Worm (Caenorhabditis elegans) whole organism, L2 larva: ENCODE measurements around the gene clec-7.

Experiments used
- F13H6.1 ChIP-seq: sonication (generic microtip); optimal IDR thresholded peaks from 2 replicates; lab custom pipeline; 2016; ENCODE audit warnings: missing genetic modification characterization, missing compliant biosample characterization
- R02D3.7 ChIP-seq: fragments of 150-350 bp; optimal IDR thresholded peaks from 2 replicates; lab custom pipeline; 2014; ENCODE audit warnings: missing biosample characterization, missing genetic modification characterization
- ama-1 ChIP-seq: fragments of 150-350 bp; optimal IDR thresholded peaks from 2 replicates; lab custom pipeline; 2018; ENCODE audit warnings: inconsistent platforms
- lin-11 ChIP-seq: fragments of 150-350 bp; sonication (generic microtip); optimal IDR thresholded peaks from 2 replicates; lab custom pipeline; 2014; ENCODE audit warnings: missing biosample characterization, missing genetic modification characterization, inconsistent platforms, mixed read lengths
- nhr-10 ChIP-seq: sonication (generic microtip); optimal IDR thresholded peaks from 2 replicates; lab custom pipeline; 2017; ENCODE audit warnings: missing biosample characterization, missing genetic modification characterization
- nhr-6 ChIP-seq: fragments of 150-350 bp; optimal IDR thresholded peaks from 2 replicates; lab custom pipeline; 2014; ENCODE audit warnings: missing biosample characterization, missing genetic modification characterization

DNA sequence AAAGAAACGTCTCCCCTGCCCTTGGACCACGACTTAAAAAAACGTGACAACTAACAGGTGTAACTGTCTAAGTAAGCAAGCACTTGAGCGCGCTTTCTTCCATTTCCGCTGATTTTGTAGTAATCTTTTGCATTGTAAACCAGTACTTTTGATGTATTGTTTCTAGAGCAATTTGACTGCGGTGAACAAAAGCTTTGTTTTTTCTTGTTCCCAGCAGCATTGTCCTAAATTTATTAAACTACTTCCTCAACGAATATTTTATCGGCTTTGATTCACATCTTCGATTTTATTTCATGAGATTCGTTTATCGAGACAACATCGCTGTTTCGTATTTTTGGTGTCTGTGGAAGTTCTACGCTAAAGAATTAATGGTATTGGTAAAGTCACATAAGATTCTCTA lies 39.5 kb upstream of the clec-7 start, which contains the start of gene C13A2.1:
- TF ChIP-seq R02D3.7 (tag; lab: Kevin White, UChicago) (no peak), nhr-6 (tag; lab: Kevin White, UChicago) (no peak), F13H6.1 (tag; lab: Kevin White, UChicago) (no peak), ama-1 (lab: Kevin White, UChicago) (no peak), nhr-10 (tag; lab: Kevin White, UChicago) (no peak), lin-11 (tag; lab: Kevin White, UChicago) (no peak)
